Fruit fly (Drosophila melanogaster) whole organism, prepupa: ENCODE measurements around the gene Vha68-3.

ENCODE experiments used
- Blimp-1 ChIP-seq: fragments of 200-800 bp; sonication (Bioruptor generic); optimal IDR thresholded peaks from 3 replicates; lab custom pipeline; 2017; ENCODE audit warnings: missing biosample characterization, missing genetic modification characterization, mild to moderate bottlenecking, moderate library complexity, missing genetic modification reagents
- CG10631 ChIP-seq: fragments of 200-800 bp; sonication (Bioruptor generic); optimal IDR thresholded peaks from 2 replicates; lab custom pipeline; 2016; ENCODE audit warnings: missing biosample characterization, missing genetic modification characterization
- CG11294 ChIP-seq: fragments of 200-800 bp; sonication (Bioruptor generic); IDR thresholded peaks from 2 replicates; pipeline ENCODE4 v1.3.6; 2022; ENCODE audit warnings: missing biosample characterization, missing genetic modification characterization
- CG11902 ChIP-seq: fragments of 200-800 bp; sonication (Bioruptor generic); optimal IDR thresholded peaks from 3 replicates; lab custom pipeline; 2016; ENCODE audit warnings: missing biosample characterization, missing genetic modification characterization
- CG1621 ChIP-seq: fragments of 200-800 bp; sonication (Bioruptor generic); optimal IDR thresholded peaks from 3 replicates; lab custom pipeline; 2018; ENCODE audit warnings: missing biosample characterization, mild to moderate bottlenecking, missing genetic modification characterization
- CG31627 ChIP-seq: fragments of 200-800 bp; sonication (Bioruptor generic); optimal IDR thresholded peaks from 3 replicates; lab custom pipeline; 2016; ENCODE audit warnings: missing biosample characterization, missing genetic modification characterization
- CG32006 ChIP-seq: fragments of 200-800 bp; sonication (Bioruptor generic); optimal IDR thresholded peaks from 3 replicates; lab custom pipeline; 2017; ENCODE audit warnings: missing biosample characterization, mild to moderate bottlenecking, missing genetic modification characterization
- CG34406 ChIP-seq: fragments of 200-800 bp; sonication (Bioruptor generic); optimal IDR thresholded peaks from 3 replicates; lab custom pipeline; 2016; ENCODE audit warnings: missing biosample characterization, missing genetic modification characterization
- CG3919 ChIP-seq: fragments of 200-800 bp; sonication (Bioruptor generic); optimal IDR thresholded peaks from 3 replicates; lab custom pipeline; 2016; ENCODE audit warnings: missing biosample characterization, missing genetic modification characterization
- CG6163 ChIP-seq: fragments of 200-800 bp; sonication (Bioruptor generic); IDR thresholded peaks from 3 replicates; pipeline ENCODE4 v1.3.6; 2022; ENCODE audit warnings: missing biosample characterization, missing genetic modification characterization
- CG6276 ChIP-seq: fragments of 200-800 bp; sonication (Bioruptor generic); optimal IDR thresholded peaks from 2 replicates; lab custom pipeline; 2017; ENCODE audit warnings: missing biosample characterization, mild to moderate bottlenecking, missing genetic modification characterization
- CG6792 ChIP-seq: fragments of 200-800 bp; sonication (Bioruptor generic); optimal IDR thresholded peaks from 3 replicates; lab custom pipeline; 2016; ENCODE audit warnings: missing biosample characterization, missing genetic modification characterization
- CG6808 ChIP-seq: fragments of 200-800 bp; sonication (Bioruptor generic); optimal IDR thresholded peaks from 3 replicates; lab custom pipeline; 2017; ENCODE audit warnings: missing biosample characterization, missing genetic modification characterization, mild to moderate bottlenecking, moderate library complexity, missing genetic modification reagents
- CG6854 ChIP-seq: fragments of 200-800 bp; sonication (Bioruptor generic); optimal IDR thresholded peaks from 2 replicates; lab custom pipeline; 2017; ENCODE audit warnings: missing biosample characterization, mild to moderate bottlenecking, missing genetic modification characterization
- CG7368 ChIP-seq: fragments of 200-800 bp; sonication (Bioruptor generic); optimal IDR thresholded peaks from 3 replicates; lab custom pipeline; 2016; ENCODE audit warnings: missing biosample characterization, missing genetic modification characterization
- CG9139 ChIP-seq: fragments of 200-800 bp; sonication (Bioruptor generic); optimal IDR thresholded peaks from 3 replicates; lab custom pipeline; 2017; ENCODE audit warnings: missing biosample characterization, mild to moderate bottlenecking, missing genetic modification characterization
- Eip75B ChIP-seq: fragments of 200-800 bp; sonication (Bioruptor generic); optimal IDR thresholded peaks from 3 replicates; lab custom pipeline; 2016; ENCODE audit warnings: missing biosample characterization, missing genetic modification characterization
- Eip78C ChIP-seq: fragments of 200-800 bp; sonication (Bioruptor generic); peaks from one replicate; lab custom pipeline; 2016; ENCODE audit warnings: missing biosample characterization, missing genetic modification characterization
- Ets21C ChIP-seq: fragments of 200-800 bp; sonication (Bioruptor generic); optimal IDR thresholded peaks from 3 replicates; lab custom pipeline; 2016; ENCODE audit warnings: missing biosample characterization, missing genetic modification characterization
- Ets96B ChIP-seq: fragments of 200-800 bp; optimal IDR thresholded peaks from 2 replicates; lab custom pipeline; 2019; ENCODE audit warnings: missing biosample characterization, mild to moderate bottlenecking, missing genetic modification characterization, moderate library complexity
- Gug ChIP-seq: fragments of 200-800 bp; sonication (Bioruptor generic); IDR thresholded peaks from 2 replicates; pipeline ENCODE4 v1.3.6; 2022; ENCODE audit warnings: missing biosample characterization, missing genetic modification characterization
- Hr39 ChIP-seq: fragments of 200-800 bp; sonication (Bioruptor generic); optimal IDR thresholded peaks from 2 replicates; lab custom pipeline; 2016; ENCODE audit warnings: missing biosample characterization, missing genetic modification characterization
- OdsH ChIP-seq: fragments of 200-800 bp; sonication (Bioruptor generic); optimal IDR thresholded peaks from 3 replicates; lab custom pipeline; 2016; ENCODE audit warnings: missing biosample characterization, missing genetic modification characterization
- Smox ChIP-seq: fragments of 200-800 bp; sonication (Bioruptor generic); optimal IDR thresholded peaks from 3 replicates; lab custom pipeline; 2016; ENCODE audit warnings: missing biosample characterization, missing genetic modification characterization
- Sox102F ChIP-seq: fragments of 200-800 bp; sonication (Bioruptor generic); optimal IDR thresholded peaks from 2 replicates; lab custom pipeline; 2016; ENCODE audit warnings: missing biosample characterization, mild to moderate bottlenecking, missing genetic modification characterization
- Sox15 ChIP-seq: fragments of 200-800 bp; sonication (Bioruptor generic); optimal IDR thresholded peaks from 3 replicates; lab custom pipeline; 2016; ENCODE audit warnings: missing biosample characterization, missing genetic modification characterization
- acj6 ChIP-seq: fragments of 200-800 bp; sonication (Bioruptor generic); optimal IDR thresholded peaks from 3 replicates; lab custom pipeline; 2016; ENCODE audit warnings: missing biosample characterization, missing genetic modification characterization
- cyc ChIP-seq: fragments of 200-800 bp; sonication (Bioruptor generic); optimal IDR thresholded peaks from 3 replicates; lab custom pipeline; 2016; ENCODE audit warnings: missing biosample characterization, missing genetic modification characterization
- dac ChIP-seq: fragments of 200-800 bp; sonication (Bioruptor generic); optimal IDR thresholded peaks from 2 replicates; lab custom pipeline; 2017; ENCODE audit warnings: missing biosample characterization, mild to moderate bottlenecking, missing genetic modification characterization
- eg ChIP-seq: fragments of 200-800 bp; sonication (Bioruptor generic); IDR thresholded peaks from 3 replicates; pipeline ENCODE4 v1.3.6; 2022; ENCODE audit warnings: missing biosample characterization, missing genetic modification characterization
- esn ChIP-seq: fragments of 200-800 bp; sonication (Bioruptor generic); optimal IDR thresholded peaks from 2 replicates; lab custom pipeline; 2016; ENCODE audit warnings: missing biosample characterization, mild to moderate bottlenecking, missing genetic modification characterization, moderate library complexity
- fd85E ChIP-seq: fragments of 200-800 bp; sonication (Bioruptor generic); optimal IDR thresholded peaks from 3 replicates; lab custom pipeline; 2016; ENCODE audit warnings: missing biosample characterization, missing genetic modification characterization
- fkh ChIP-seq: fragments of 200-800 bp; sonication (Bioruptor generic); optimal IDR thresholded peaks from 3 replicates; lab custom pipeline; 2017; ENCODE audit warnings: missing biosample characterization, mild to moderate bottlenecking, missing genetic modification characterization, moderate library complexity
- lz ChIP-seq: fragments of 200-800 bp; sonication (Bioruptor generic); optimal IDR thresholded peaks from 3 replicates; lab custom pipeline; 2016; ENCODE audit warnings: missing biosample characterization, missing genetic modification characterization
- net ChIP-seq: fragments of 200-800 bp; sonication (Bioruptor generic); optimal IDR thresholded peaks from 3 replicates; lab custom pipeline; 2016; ENCODE audit warnings: missing biosample characterization, missing genetic modification characterization
- pdm3 ChIP-seq: fragments of 200-800 bp; sonication (Bioruptor generic); optimal IDR thresholded peaks from 3 replicates; lab custom pipeline; 2016; ENCODE audit warnings: missing biosample characterization, missing genetic modification characterization
- salr ChIP-seq, 2 experiments: fragments of 200-800 bp; sonication (Bioruptor generic); optimal IDR thresholded peaks; 3 replicates each; lab custom pipeline; 2016 to 2018; ENCODE audit warnings: missing biosample characterization in 2 of 2, missing genetic modification characterization in 2 of 2, mild to moderate bottlenecking in 1 of 2
- ss ChIP-seq, 2 experiments: fragments of 200-800 bp; sonication (Bioruptor generic); optimal IDR thresholded peaks; 2 replicates in 1 of 2; 3 replicates in 1 of 2; lab custom pipeline; 2017 to 2018; ENCODE audit warnings: mild to moderate bottlenecking in 2 of 2, missing biosample characterization in 2 of 2, missing genetic modification characterization in 2 of 2, moderate library complexity in 1 of 2
- svp ChIP-seq: fragments of 200-800 bp; sonication (Bioruptor generic); peaks from one replicate; lab custom pipeline; 2016; ENCODE audit warnings: missing biosample characterization, missing genetic modification characterization
- topi ChIP-seq: fragments of 200-800 bp; sonication (Bioruptor generic); optimal IDR thresholded peaks from 3 replicates; lab custom pipeline; 2016; ENCODE audit warnings: missing biosample characterization, missing genetic modification characterization
- vri ChIP-seq: fragments of 200-800 bp; sonication (Bioruptor generic); optimal IDR thresholded peaks from 3 replicates; lab custom pipeline; 2016; ENCODE audit warnings: missing biosample characterization, mild to moderate bottlenecking, missing genetic modification characterization

Gene Vha68-3

DNA sequence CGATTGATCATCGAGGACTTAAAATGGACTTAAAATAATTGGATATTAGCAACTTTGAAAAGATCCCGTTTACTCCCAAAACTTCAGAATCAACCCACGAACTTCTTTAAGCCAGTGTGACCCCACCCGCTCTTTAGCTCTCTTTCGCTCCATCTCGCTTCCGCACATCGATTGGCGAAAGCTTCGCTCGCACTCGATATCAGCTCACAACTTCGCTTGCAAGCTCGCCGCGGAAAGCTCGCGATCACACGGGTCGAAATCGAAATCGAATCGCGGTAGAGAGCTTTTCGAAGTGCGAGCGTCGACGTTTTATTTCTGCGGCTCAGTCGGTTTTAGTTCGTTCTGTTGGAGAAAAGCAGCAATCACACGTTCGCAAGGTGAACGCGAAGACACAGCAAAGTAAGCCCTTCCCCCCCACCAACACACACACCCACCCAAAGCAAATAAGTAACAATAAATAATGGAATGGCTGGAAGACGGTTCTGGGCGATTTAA, 4.5 kb upstream of the Vha68-3 start, which contains the start of gene Vha68-2:
TSS of gene Vha68-2 (plus strand) at position 278 of the 495 bp plus-strand sequence.
- TF ChIP-seq CG6276 (GFP tag; lab: Kevin White, UChicago) (no peak), net (GFP tag; lab: Kevin White, UChicago) (peak; percentile 70), acj6 (GFP tag; lab: Kevin White, UChicago) (peak; percentile 58), eg (GFP tag; lab: Robert Waterston, UW) (0 out of 3 replicates have a peak, but pooled peaks have one; percentile 20), Eip78C (no peak), Blimp-1 (GFP tag; lab: Kevin White, UChicago) (no peak), CG32006 (GFP tag; lab: Kevin White, UChicago) (peak; percentile 45), OdsH (GFP tag; lab: Kevin White, UChicago) (peak; percentile 60), lz (GFP tag; lab: Kevin White, UChicago) (peak; percentile 62), Ets96B (tag; lab: Kevin White, UChicago) (no peak), CG6163 (GFP tag; lab: Robert Waterston, UW) (peak; percentile 83), CG6854 (GFP tag; lab: Kevin White, UChicago) (peak; percentile 43), ss (GFP tag; optimal IDR thresholded peaks at IDR 0.05; lab: Kevin White, UChicago) (peak; percentile 5), svp (GFP tag; lab: Kevin White, UChicago) (peak; percentile 75), CG1621 (tag; lab: Kevin White, UChicago) (peak; percentile 47), CG11294 (no peak), CG34406 (peak; percentile 52), topi (peak; percentile 11), Sox15 (GFP tag; lab: Kevin White, UChicago) (no peak), vri (peak; percentile 35), CG11902 (GFP tag; lab: Kevin White, UChicago) (no peak), Sox102F (GFP tag; lab: Kevin White, UChicago) (peak; percentile 66), CG6808 (GFP tag; lab: Kevin White, UChicago) (no peak), CG10631 (GFP tag; lab: Kevin White, UChicago) (no peak), dac (GFP tag; lab: Kevin White, UChicago) (peak; percentile 62), fkh (GFP tag; lab: Kevin White, UChicago) (peak; percentile 64), CG3919 (GFP tag; lab: Kevin White, UChicago) (peak; percentile 18), CG7368 (GFP tag; lab: Kevin White, UChicago) (no peak), esn (GFP tag; lab: Kevin White, UChicago) (peak; percentile 69), CG9139 (GFP tag; lab: Kevin White, UChicago) (peak; percentile 21), fd85E (peak; percentile 34), salr (GFP tag; optimal IDR thresholded peaks at IDR 0.05; lab: Kevin White, UChicago) (peak in 1 of 2 experiments; percentile 37), CG6792 (peak; percentile 46), Smox (peak; percentile 56), cyc (GFP tag; lab: Kevin White, UChicago) (no peak), Ets21C (GFP tag; lab: Kevin White, UChicago) (peak; percentile 39), Eip75B (GFP tag; lab: Kevin White, UChicago) (peak; percentile 42), Hr39 (GFP tag; lab: Kevin White, UChicago) (peak; percentile 44), pdm3 (GFP tag; lab: Kevin White, UChicago) (peak; percentile 61), Gug (GFP tag; lab: Robert Waterston, UW) (no peak), CG31627 (peak; percentile 56)
